Worm (Caenorhabditis elegans): ENCODE data around the gene C38C3.4.

Gene C38C3.4

ce11 chrV:1474486-1475125 is 7.2 kb upstream of the C38C3.4 start, which contains the start of the genes F53E2.2 and unc-60:
TSS of gene F53E2.2 (plus strand) at chrV:1475086.
TSS of gene unc-60 (plus strand) at chrV:1475086.
- TF ChIP-seq daf-16 (GFP tag; optimal IDR thresholded peaks at IDR 0.05), result peak; percentile 11 to 27
- peak; percentile 59 for TF ChIP-seq daf-16 (tag; optimal IDR thresholded peaks at IDR 0.05)
- 0 out of 4 replicates have a peak, but pooled peaks of 1 of the 2 experiments have one; percentile 36 for TF ChIP-seq madf-5 (GFP tag; IDR thresholded peaks at IDR 0.05)
- TF ChIP-seq ztf-11 (tag; optimal IDR thresholded peaks at IDR 0.05), result no peak
- TF ChIP-seq egl-27 (tag; optimal IDR thresholded peaks at IDR 0.05), result no peak
- peak; percentile 89 for TF ChIP-seq set-16 (GFP tag; IDR thresholded peaks at IDR 0.05)
- peak; percentile 48 for TF ChIP-seq lin-38 (GFP tag; IDR thresholded peaks at IDR 0.05)
- no peak for TF ChIP-seq unc-39 (tag; optimal IDR thresholded peaks at IDR 0.05)
- no peak; the same call in 1 of the 2 replicates for TF ChIP-seq madf-9 (GFP tag; conservative IDR thresholded peaks at IDR 0.05)
- TF ChIP-seq nhr-11 (tag; optimal IDR thresholded peaks at IDR 0.05), result no peak
- no peak for TF ChIP-seq Y105C5A.15 (GFP tag; IDR thresholded peaks at IDR 0.05)
- no peak for TF ChIP-seq daf-8 (GFP tag; IDR thresholded peaks at IDR 0.05)
- TF ChIP-seq nhr-6 (tag; optimal IDR thresholded peaks at IDR 0.05), result no peak
- TF ChIP-seq gei-8 (GFP tag; optimal IDR thresholded peaks at IDR 0.05), result no peak
- TF ChIP-seq nhr-111 (GFP tag; optimal IDR thresholded peaks at IDR 0.05), result no peak
- TF ChIP-seq ceh-32 (tag; optimal IDR thresholded peaks at IDR 0.05; ENCODE audit: poor library complexity), result no peak
- no peak for TF ChIP-seq daf-19 (GFP tag; conservative IDR thresholded peaks at IDR 0.05)
- no peak for TF ChIP-seq fkh-10 (GFP tag; optimal IDR thresholded peaks at IDR 0.05)
- TF ChIP-seq Y5F2A.4 (GFP tag; optimal IDR thresholded peaks at IDR 0.05), result no peak
- no peak for TF ChIP-seq attf-4 (tag; optimal IDR thresholded peaks at IDR 0.05)
- TF ChIP-seq dve-1 (tag; optimal IDR thresholded peaks at IDR 0.05; ENCODE audit: insufficient read depth), result peak; percentile 45
- TF ChIP-seq dmd-6 (GFP tag; IDR thresholded peaks at IDR 0.05), result peak; percentile 47; the same call in 1 of the 2 replicates
- TF ChIP-seq hmg-1.1 (GFP tag; IDR thresholded peaks at IDR 0.05), result peak; percentile 84
- TF ChIP-seq spr-3 (GFP tag; optimal IDR thresholded peaks at IDR 0.05), result no peak
- TF ChIP-seq ceh-44 (GFP tag; IDR thresholded peaks at IDR 0.05), result no peak
- no peak for TF ChIP-seq ceh-28 (tag; optimal IDR thresholded peaks at IDR 0.05)
- no peak for TF ChIP-seq Y48G9A.11 (GFP tag; IDR thresholded peaks at IDR 0.05)
- no peak for TF ChIP-seq zfp-3 (GFP tag; conservative IDR thresholded peaks at IDR 0.05)
- TF ChIP-seq lin-13 (GFP tag; optimal IDR thresholded peaks at IDR 0.05), result no peak
- no peak for TF ChIP-seq saeg-2 (GFP tag; IDR thresholded peaks at IDR 0.05)
- no peak for TF ChIP-seq lin-39 (tag; optimal IDR thresholded peaks at IDR 0.05)
- no peak for TF ChIP-seq php-3 (GFP tag; IDR thresholded peaks at IDR 0.05)
- TF ChIP-seq D1046.2 (GFP tag; IDR thresholded peaks at IDR 0.05), result no peak
- peak in 1 of 2 experiments; percentile 40 for TF ChIP-seq hif-1 (tag; optimal IDR thresholded peaks at IDR 0.05)
- TF ChIP-seq egl-43 (GFP tag; IDR thresholded peaks at IDR 0.05), result peak; percentile 74; the same call in 1 of the 2 replicates
- TF ChIP-seq ZK546.5 (tag; optimal IDR thresholded peaks at IDR 0.05), result no peak
- peak; percentile 13 for TF ChIP-seq dpl-1 (GFP tag; optimal IDR thresholded peaks at IDR 0.05)
- TF ChIP-seq nhr-77 (tag; optimal IDR thresholded peaks at IDR 0.05), result no peak
- TF ChIP-seq zip-2 (tag; optimal IDR thresholded peaks at IDR 0.05), result no peak
- peak; percentile 16 for TF ChIP-seq ces-1 (GFP tag; optimal IDR thresholded peaks at IDR 0.05)
- TF ChIP-seq dmd-8 (GFP tag; IDR thresholded peaks at IDR 0.05), result no peak
- TF ChIP-seq pqm-1 (tag; optimal IDR thresholded peaks at IDR 0.05), result no peak
- no peak for TF ChIP-seq nhr-76 (tag; optimal IDR thresholded peaks at IDR 0.05)
- TF ChIP-seq nhr-10 (tag; optimal IDR thresholded peaks at IDR 0.05), result no peak
- TF ChIP-seq sdz-12 (GFP tag; optimal IDR thresholded peaks at IDR 0.05), result no peak
- TF ChIP-seq nhr-28 (tag; optimal IDR thresholded peaks at IDR 0.05), result peak; percentile 53
- peak in 1 of 2 experiments; percentile 92 for TF ChIP-seq unc-62 (GFP tag; optimal IDR thresholded peaks at IDR 0.05 in 1 of 2)
- TF ChIP-seq unc-62 (tag; optimal IDR thresholded peaks at IDR 0.05), result no peak
- 0 out of 2 replicates have a peak, but pooled peaks have one; percentile 32 for TF ChIP-seq vab-7 (GFP tag; IDR thresholded peaks at IDR 0.05)
- peak; percentile 12 to 77 for TF ChIP-seq mdl-1 (tag; optimal IDR thresholded peaks at IDR 0.05)
- TF ChIP-seq pha-4 (GFP tag; IDR thresholded peaks at IDR 0.05), result peak; percentile 61; the same call in 1 of the 2 replicates
- no peak for TF ChIP-seq pha-4 (tag; optimal IDR thresholded peaks at IDR 0.05)
